Fruit fly (Drosophila melanogaster) whole organism, embryonic: ENCODE results near the gene CG1943.
A peak's percentile ranks its signal among the peaks of the same experiment; 100 is the strongest.

ENCODE experiments used
- Ada2b ChIP-seq: fragments of 200-800 bp; sonication (Bioruptor generic); IDR thresholded peaks from 2 replicates; pipeline ENCODE4 v1.3.6; 2022; ENCODE audit warnings: missing biosample characterization, missing genetic modification characterization
- C15 ChIP-seq: fragments of 200-800 bp; sonication (Bioruptor generic); IDR thresholded peaks from 3 replicates; pipeline ENCODE4 v1.3.6; 2022; ENCODE audit warnings: missing biosample characterization, missing genetic modification characterization
- CG12236 ChIP-seq: fragments of 200-800 bp; sonication (Bioruptor generic); optimal IDR thresholded peaks from 2 replicates; lab custom pipeline; 2016; ENCODE audit warnings: missing biosample characterization, missing genetic modification characterization
- CG13424 ChIP-seq: fragments of 200-800 bp; sonication (Bioruptor generic); optimal IDR thresholded peaks from 2 replicates; lab custom pipeline; 2019; ENCODE audit warnings: missing biosample characterization, mild to moderate bottlenecking, missing genetic modification characterization, moderate library complexity
- CG13894 ChIP-seq: fragments of 200-800 bp; sonication (Bioruptor generic); optimal IDR thresholded peaks from 3 replicates; lab custom pipeline; 2018; ENCODE audit warnings: missing biosample characterization, mild to moderate bottlenecking, missing genetic modification characterization, moderate library complexity
- CG17359 ChIP-seq: fragments of 200-800 bp; sonication (Bioruptor generic); optimal IDR thresholded peaks from 3 replicates; lab custom pipeline; 2018; ENCODE audit warnings: missing biosample characterization, mild to moderate bottlenecking, missing genetic modification characterization, moderate library complexity
- CG17829 ChIP-seq: fragments of 200-800 bp; optimal IDR thresholded peaks from 2 replicates; lab custom pipeline; 2019; ENCODE audit warnings: missing biosample characterization, mild to moderate bottlenecking, missing genetic modification characterization, moderate library complexity
- CG32772 ChIP-seq: fragments of 200-800 bp; sonication (Bioruptor generic); IDR thresholded peaks from 2 replicates; pipeline ENCODE4 v1.3.6; 2022; ENCODE audit warnings: missing biosample characterization, missing genetic modification characterization
- CG3407 ChIP-seq: fragments of 200-800 bp; sonication (Bioruptor generic); optimal IDR thresholded peaks from 2 replicates; lab custom pipeline; 2018; ENCODE audit warnings: missing biosample characterization, mild to moderate bottlenecking, missing genetic modification characterization
- CG34376 ChIP-seq: fragments of 200-800 bp; sonication (Bioruptor generic); optimal IDR thresholded peaks from 2 replicates; lab custom pipeline; 2018; ENCODE audit warnings: missing biosample characterization, mild to moderate bottlenecking, missing genetic modification characterization
- CG3847 ChIP-seq: fragments of 200-800 bp; sonication (Bioruptor generic); IDR thresholded peaks from 2 replicates; pipeline ENCODE4 v1.3.6; 2022; ENCODE audit warnings: missing biosample characterization, missing genetic modification characterization
- CG4424 ChIP-seq: fragments of 200-800 bp; sonication (Bioruptor generic); optimal IDR thresholded peaks from 3 replicates; lab custom pipeline; 2016; ENCODE audit warnings: missing biosample characterization, missing genetic modification characterization
- CG6175 ChIP-seq: fragments of 200-800 bp; sonication (Bioruptor generic); IDR thresholded peaks from 3 replicates; pipeline ENCODE4 v1.3.6; 2022; ENCODE audit warnings: missing biosample characterization, missing genetic modification characterization
- CG6654 ChIP-seq: fragments of 200-800 bp; sonication (Bioruptor generic); optimal IDR thresholded peaks from 2 replicates; lab custom pipeline; 2017; ENCODE audit warnings: missing biosample characterization, mild to moderate bottlenecking, missing genetic modification characterization
- CG6689 ChIP-seq: fragments of 200-800 bp; sonication (Bioruptor generic); IDR thresholded peaks from 2 replicates; pipeline ENCODE4 v1.3.6; 2022; ENCODE audit warnings: missing biosample characterization, missing genetic modification characterization
- CG8290 ChIP-seq, 3 experiments: fragments of 200-800 bp; sonication (Bioruptor generic); optimal IDR thresholded peaks; 2 replicates each; lab custom pipeline; 2016 to 2019; ENCODE audit warnings: missing biosample characterization in 3 of 3, missing genetic modification characterization in 3 of 3, mild to moderate bottlenecking in 2 of 3, moderate library complexity in 1 of 3
- CTCF ChIP-seq: fragments of 200-800 bp; sonication (Bioruptor generic); optimal IDR thresholded peaks from 2 replicates; lab custom pipeline; 2017; ENCODE audit warnings: missing biosample characterization, mild to moderate bottlenecking, missing genetic modification characterization, moderate library complexity
- Camta ChIP-seq: fragments of 200-800 bp; sonication (Bioruptor generic); optimal IDR thresholded peaks from 2 replicates; lab custom pipeline; 2016; ENCODE audit warnings: missing biosample characterization, missing genetic modification characterization
- CkIIα-i1 ChIP-seq: fragments of 200-800 bp; sonication (Bioruptor generic); IDR thresholded peaks from 2 replicates; pipeline ENCODE4 v1.3.6; 2022; ENCODE audit warnings: missing biosample characterization, missing genetic modification characterization
- D19A ChIP-seq: fragments of 200-800 bp; optimal IDR thresholded peaks from 3 replicates; lab custom pipeline; 2019; ENCODE audit warnings: missing biosample characterization, mild to moderate bottlenecking, missing genetic modification characterization, moderate library complexity
- Drgx ChIP-seq: fragments of 200-800 bp; sonication (Bioruptor generic); IDR thresholded peaks from 2 replicates; pipeline ENCODE4 v1.3.6; 2022; ENCODE audit warnings: missing biosample characterization, missing genetic modification characterization
- Hey ChIP-seq: fragments of 200-800 bp; sonication (Bioruptor generic); optimal IDR thresholded peaks from 3 replicates; lab custom pipeline; 2018; ENCODE audit warnings: missing biosample characterization, mild to moderate bottlenecking, missing genetic modification characterization
- Lhr ChIP-seq: fragments of 200-800 bp; sonication (Bioruptor generic); optimal IDR thresholded peaks from 3 replicates; lab custom pipeline; 2017; ENCODE audit warnings: mild to moderate bottlenecking, missing biosample characterization, missing genetic modification reagents, missing genetic modification characterization
- Max ChIP-seq: fragments of 200-800 bp; sonication (Bioruptor generic); optimal IDR thresholded peaks from 2 replicates; lab custom pipeline; 2016; ENCODE audit warnings: missing biosample characterization, mild to moderate bottlenecking, missing genetic modification characterization
- Mrtf ChIP-seq: fragments of 200-800 bp; sonication (Bioruptor generic); IDR thresholded peaks from 3 replicates; pipeline ENCODE4 v1.3.6; 2022; ENCODE audit warnings: missing biosample characterization, missing genetic modification characterization
- Nf-YB ChIP-seq: fragments of 200-800 bp; sonication (Bioruptor generic); optimal IDR thresholded peaks from 3 replicates; lab custom pipeline; 2019; ENCODE audit warnings: missing biosample characterization, mild to moderate bottlenecking, missing genetic modification characterization, moderate library complexity
- Oaz ChIP-seq: fragments of 200-800 bp; sonication (Bioruptor generic); IDR thresholded peaks from 2 replicates; pipeline ENCODE4 v1.3.6; 2022; ENCODE audit warnings: missing biosample characterization, missing genetic modification characterization
- Rx ChIP-seq: fragments of 200-800 bp; sonication (Bioruptor generic); IDR thresholded peaks from 2 replicates; pipeline ENCODE4 v1.3.6; 2022; ENCODE audit warnings: missing biosample characterization, missing genetic modification characterization
- Six4 ChIP-seq: fragments of 200-800 bp; sonication (Bioruptor generic); optimal IDR thresholded peaks from 2 replicates; lab custom pipeline; 2016; ENCODE audit warnings: missing biosample characterization, missing genetic modification characterization
- Ssrp ChIP-seq: fragments of 200-800 bp; sonication (Bioruptor generic); optimal IDR thresholded peaks from 2 replicates; lab custom pipeline; 2018; ENCODE audit warnings: missing biosample characterization, mild to moderate bottlenecking, missing genetic modification characterization, moderate library complexity
- Usf ChIP-seq: fragments of 200-800 bp; sonication (Bioruptor generic); optimal IDR thresholded peaks from 2 replicates; lab custom pipeline; 2017; ENCODE audit warnings: missing genotype, missing biosample characterization, missing genetic modification characterization
- Xrp1 ChIP-seq: fragments of 200-800 bp; sonication (Bioruptor generic); IDR thresholded peaks from 2 replicates; pipeline ENCODE4 v1.3.6; 2022; ENCODE audit warnings: missing biosample characterization, missing genetic modification characterization
- bab2 ChIP-seq: fragments of 200-800 bp; sonication (Bioruptor generic); optimal IDR thresholded peaks from 2 replicates; lab custom pipeline; 2016; ENCODE audit warnings: missing biosample characterization, missing genetic modification characterization
- bigmax ChIP-seq: fragments of 200-800 bp; sonication (Bioruptor generic); optimal IDR thresholded peaks from 2 replicates; lab custom pipeline; 2018; ENCODE audit warnings: missing biosample characterization, mild to moderate bottlenecking, missing genetic modification characterization
- cato ChIP-seq: fragments of 200-800 bp; sonication (Bioruptor generic); optimal IDR thresholded peaks from 2 replicates; lab custom pipeline; 2016; ENCODE audit warnings: missing biosample characterization, missing genetic modification characterization, borderline replicate concordance
- dati ChIP-seq: fragments of 200-800 bp; sonication (Bioruptor generic); IDR thresholded peaks from 2 replicates; pipeline ENCODE4 v1.3.6; 2022; ENCODE audit warnings: missing biosample characterization, missing genetic modification characterization
- ems ChIP-seq: fragments of 200-800 bp; sonication (Bioruptor generic); optimal IDR thresholded peaks from 3 replicates; lab custom pipeline; 2016; ENCODE audit warnings: missing biosample characterization, missing genetic modification characterization
- eve ChIP-seq, 2 experiments: fragments of >200 bp; optimal IDR thresholded peaks; 2 replicates each; lab custom pipeline; 2017; ENCODE audit warnings: missing biosample characterization in 2 of 2, missing genetic modification characterization in 2 of 2
- fd102C ChIP-seq: fragments of 200-800 bp; sonication (Bioruptor generic); optimal IDR thresholded peaks from 2 replicates; lab custom pipeline; 2018; ENCODE audit warnings: missing biosample characterization, mild to moderate bottlenecking, missing genetic modification characterization, moderate library complexity
- hbn ChIP-seq: fragments of 200-800 bp; sonication (Bioruptor generic); IDR thresholded peaks from 2 replicates; pipeline ENCODE4 v1.3.6; 2022; ENCODE audit warnings: missing biosample characterization, missing genetic modification characterization; ENCODE audit not compliant: partially characterized antibody
- ind ChIP-seq: fragments of 200-800 bp; sonication (Bioruptor generic); optimal IDR thresholded peaks from 3 replicates; lab custom pipeline; 2016; ENCODE audit warnings: missing biosample characterization, missing genetic modification characterization
- kni ChIP-seq: fragments of 200-800 bp; sonication (Bioruptor generic); optimal IDR thresholded peaks from 3 replicates; lab custom pipeline; 2017; ENCODE audit warnings: mild to moderate bottlenecking, missing biosample characterization, missing genetic modification reagents, missing genetic modification characterization
- lmd ChIP-seq: fragments of 200-800 bp; sonication (Bioruptor generic); IDR thresholded peaks from 2 replicates; pipeline ENCODE4 v1.3.6; 2022; ENCODE audit warnings: missing biosample characterization, missing genetic modification characterization
- lola ChIP-seq, 3 experiments: fragments of >200 bp in 2 of 3; fragments of 200-800 bp in 1 of 3; sonication (Bioruptor generic) in 1 of 3; optimal IDR thresholded peaks; 2 replicates each; lab custom pipeline; 2017 to 2019; ENCODE audit warnings: missing biosample characterization in 3 of 3, missing genetic modification characterization in 3 of 3, mild to moderate bottlenecking in 1 of 3, moderate library complexity in 1 of 3
- run ChIP-seq: fragments of 200-800 bp; sonication (Bioruptor generic); optimal IDR thresholded peaks from 3 replicates; lab custom pipeline; 2018; ENCODE audit warnings: missing biosample characterization, mild to moderate bottlenecking, missing genetic modification characterization
- seq ChIP-seq: fragments of 200-800 bp; sonication (Bioruptor generic); IDR thresholded peaks from 2 replicates; pipeline ENCODE4 v1.3.6; 2022; ENCODE audit warnings: missing biosample characterization, missing genetic modification characterization
- sima ChIP-seq: fragments of 200-800 bp; sonication (Bioruptor generic); optimal IDR thresholded peaks from 2 replicates; lab custom pipeline; 2016; ENCODE audit warnings: missing biosample characterization, missing genetic modification characterization
- slbo ChIP-seq: fragments of 200-800 bp; sonication (Bioruptor generic); IDR thresholded peaks from 2 replicates; pipeline ENCODE4 v1.3.6; 2022; ENCODE audit warnings: missing biosample characterization, missing genetic modification characterization
- sr ChIP-seq: fragments of 200-800 bp; sonication (Bioruptor generic); IDR thresholded peaks from 3 replicates; pipeline ENCODE4 v1.3.6; 2022; ENCODE audit warnings: missing biosample characterization, missing genetic modification characterization
- toy ChIP-seq: fragments of 200-800 bp; sonication (Bioruptor generic); IDR thresholded peaks from 2 replicates; pipeline ENCODE4 v1.3.6; 2022; ENCODE audit warnings: missing biosample characterization, missing genetic modification characterization
- zfh2 ChIP-seq: fragments of 200-800 bp; sonication (Bioruptor generic); optimal IDR thresholded peaks from 2 replicates; lab custom pipeline; 2016; ENCODE audit warnings: missing biosample characterization, missing genetic modification characterization

CG1943 gene

DNA sequence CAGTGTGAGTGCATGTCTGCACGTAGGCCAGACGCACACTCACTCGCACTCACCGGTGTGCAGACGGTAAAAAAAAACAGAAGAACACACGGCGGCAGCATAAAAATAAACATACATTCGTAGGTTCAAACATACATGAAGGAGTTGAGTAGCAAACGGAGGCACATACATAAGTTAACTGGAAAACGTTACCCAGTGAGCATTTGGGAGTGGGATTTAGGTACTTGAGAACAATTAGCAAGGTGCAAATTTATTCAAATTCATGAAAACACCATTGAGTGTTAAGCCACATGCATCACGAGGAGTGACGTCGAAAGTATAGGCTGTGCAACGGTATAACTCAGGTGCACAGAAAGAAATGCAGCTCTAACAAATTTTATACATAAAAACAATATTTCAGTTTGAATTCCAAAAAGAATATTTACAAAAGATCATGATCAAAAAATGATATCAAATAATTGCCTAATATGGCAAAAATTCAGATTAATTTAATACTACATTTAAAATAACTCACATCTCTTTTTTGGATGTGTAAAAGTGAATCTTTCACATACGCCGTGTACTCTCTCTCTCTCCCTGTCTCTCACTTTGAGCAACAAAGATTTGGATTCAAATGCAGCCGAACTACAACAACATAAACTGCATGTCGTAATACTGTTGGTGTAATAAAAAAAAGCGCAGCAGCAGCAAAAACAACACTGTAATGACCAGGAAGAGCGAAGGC is 34.1 kb downstream of the CG1943 start (continued):
- TF ChIP-seq eve (GFP tag; optimal IDR thresholded peaks at IDR 0.05; lab: Kevin White, UChicago) (peak in 1 of 2 experiments; percentile 52), CG6689 (no peak), Nf-YB (GFP tag; lab: Kevin White, UChicago) (peak; percentile 86), run (tag; lab: Kevin White, UChicago) (peak; percentile 82), CG13424 (peak; percentile 97), Ada2b (no peak), fd102C (GFP tag; lab: Kevin White, UChicago) (peak; percentile 77), Hey (tag; lab: Kevin White, UChicago) (peak; percentile 39), kni (GFP tag; lab: Kevin White, UChicago) (peak; percentile 73), zfh2 (no peak), CG17359 (peak; percentile 98), CTCF (peak; percentile 50), Lhr (GFP tag; lab: Kevin White, UChicago) (peak; percentile 94), hbn (GFP tag; lab: Robert Waterston, UW) (no peak), seq (no peak), sr (GFP tag; lab: Robert Waterston, UW) (no peak), sima (GFP tag; lab: Kevin White, UChicago) (peak; percentile 67), Rx (GFP tag; lab: Robert Waterston, UW) (no peak), bigmax (GFP tag; lab: Kevin White, UChicago) (no peak), Drgx (GFP tag; lab: Robert Waterston, UW) (no peak), Mrtf (GFP tag; lab: Robert Waterston, UW) (no peak), ind (peak; percentile 87), CkIIα-i1 (GFP tag; lab: Robert Waterston, UW) (no peak), CG4424 (GFP tag; lab: Kevin White, UChicago) (peak; percentile 97), CG13894 (no peak), Xrp1 (GFP tag; lab: Robert Waterston, UW) (no peak), CG8290 (GFP tag; optimal IDR thresholded peaks at IDR 0.05; lab: Kevin White, UChicago) (peak; percentile 95), CG8290 (tag; optimal IDR thresholded peaks at IDR 0.05; lab: Kevin White, UChicago) (peak; percentile 50 to 91), bab2 (GFP tag; lab: Kevin White, UChicago) (peak; percentile 93), ems (GFP tag; lab: Kevin White, UChicago) (peak; percentile 87), Camta (GFP tag; lab: Kevin White, UChicago) (peak; percentile 96), CG3407 (GFP tag; lab: Kevin White, UChicago) (peak; percentile 94), CG17829 (tag; lab: Kevin White, UChicago) (peak; percentile 99), Usf (peak; percentile 77), D19A (tag; lab: Kevin White, UChicago) (peak; percentile 96), Max (peak; percentile 92), Oaz (GFP tag; lab: Robert Waterston, UW) (no peak), cato (GFP tag; lab: Kevin White, UChicago) (peak; percentile 95), CG32772 (GFP tag; lab: Robert Waterston, UW) (no peak), lmd (no peak), slbo (GFP tag; lab: Robert Waterston, UW) (no peak), CG6175 (GFP tag; lab: Robert Waterston, UW) (no peak), CG12236 (GFP tag; lab: Kevin White, UChicago) (peak; percentile 95), dati (GFP tag; lab: Robert Waterston, UW) (no peak), CG6654 (GFP tag; lab: Kevin White, UChicago) (peak; percentile 74), C15 (GFP tag; lab: Robert Waterston, UW) (no peak), toy (GFP tag; lab: Robert Waterston, UW) (no peak), CG34376 (GFP tag; lab: Kevin White, UChicago) (peak; percentile 5), CG3847 (no peak), lola (GFP tag; optimal IDR thresholded peaks at IDR 0.05; lab: Kevin White, UChicago) (peak in 1 of 3 experiments; percentile 99), Six4 (GFP tag; lab: Kevin White, UChicago) (peak; percentile 96), Ssrp (tag; lab: Kevin White, UChicago) (peak; percentile 98)
